Fruit fly (Drosophila melanogaster) whole organism, embryonic: ENCODE measurements around the gene CG13108.

Experiments used
- Atf6 ChIP-seq: fragments of 200-800 bp; sonication (Bioruptor generic); IDR thresholded peaks from 2 replicates; pipeline ENCODE4 v1.3.6; 2022; ENCODE audit warnings: missing biosample characterization, missing genetic modification characterization
- B-H2 ChIP-seq: fragments of 200-800 bp; sonication (Bioruptor generic); optimal IDR thresholded peaks from 2 replicates; lab custom pipeline; 2018; ENCODE audit warnings: missing biosample characterization, mild to moderate bottlenecking, missing genetic modification characterization
- Bdp1 ChIP-seq: fragments of 200-800 bp; sonication (Bioruptor generic); optimal IDR thresholded peaks from 3 replicates; lab custom pipeline; 2016; ENCODE audit warnings: missing biosample characterization, missing genetic modification characterization
- BtbVII ChIP-seq: fragments of 200-800 bp; sonication (Bioruptor generic); optimal IDR thresholded peaks from 3 replicates; lab custom pipeline; 2017; ENCODE audit warnings: missing biosample characterization, mild to moderate bottlenecking, missing genetic modification characterization
- C15 ChIP-seq: fragments of 200-800 bp; sonication (Bioruptor generic); IDR thresholded peaks from 3 replicates; pipeline ENCODE4 v1.3.6; 2022; ENCODE audit warnings: missing biosample characterization, missing genetic modification characterization
- CG10147 ChIP-seq: fragments of 200-800 bp; sonication (Bioruptor generic); optimal IDR thresholded peaks from 2 replicates; lab custom pipeline; 2019; ENCODE audit warnings: missing biosample characterization, mild to moderate bottlenecking, missing genetic modification characterization, moderate library complexity
- CG10543 ChIP-seq: fragments of 200-800 bp; sonication (Bioruptor generic); optimal IDR thresholded peaks from 3 replicates; lab custom pipeline; 2017; ENCODE audit warnings: missing biosample characterization, mild to moderate bottlenecking, missing genetic modification characterization, moderate library complexity
- CG11695 ChIP-seq: fragments of 200-800 bp; sonication (Bioruptor generic); IDR thresholded peaks from 3 replicates; pipeline ENCODE4 v1.3.6; 2022; ENCODE audit warnings: missing biosample characterization, missing genetic modification characterization
- CG12769 ChIP-seq: fragments of 200-800 bp; sonication (Bioruptor generic); optimal IDR thresholded peaks from 2 replicates; lab custom pipeline; 2019; ENCODE audit warnings: missing biosample characterization, mild to moderate bottlenecking, missing genetic modification characterization, moderate library complexity
- CG13296 ChIP-seq: fragments of 200-800 bp; sonication (Bioruptor generic); optimal IDR thresholded peaks from 3 replicates; lab custom pipeline; 2018; ENCODE audit warnings: missing biosample characterization, mild to moderate bottlenecking, missing genetic modification characterization
- CG13624 ChIP-seq: fragments of 200-800 bp; sonication (Bioruptor generic); optimal IDR thresholded peaks from 2 replicates; lab custom pipeline; 2016; ENCODE audit warnings: missing biosample characterization, missing genetic modification characterization
- CG13894 ChIP-seq: fragments of 200-800 bp; sonication (Bioruptor generic); optimal IDR thresholded peaks from 3 replicates; lab custom pipeline; 2018; ENCODE audit warnings: missing biosample characterization, mild to moderate bottlenecking, missing genetic modification characterization, moderate library complexity
- CG14014 ChIP-seq: fragments of 200-800 bp; sonication (Bioruptor generic); IDR thresholded peaks from 2 replicates; pipeline ENCODE4 v1.3.6; 2022; ENCODE audit warnings: missing biosample characterization, missing genetic modification characterization
- CG14050 ChIP-seq: fragments of 200-800 bp; sonication (Bioruptor generic); IDR thresholded peaks from 3 replicates; pipeline ENCODE4 v1.3.6; 2022; ENCODE audit warnings: missing biosample characterization, missing genetic modification characterization
- CG15011 ChIP-seq: fragments of 200-800 bp; sonication (Bioruptor generic); optimal IDR thresholded peaks from 3 replicates; lab custom pipeline; 2018; ENCODE audit warnings: missing biosample characterization, mild to moderate bottlenecking, missing genetic modification characterization
- CG16779 ChIP-seq: fragments of 200-800 bp; sonication (Bioruptor generic); IDR thresholded peaks from 2 replicates; pipeline ENCODE4 v1.3.6; 2022; ENCODE audit warnings: missing biosample characterization, missing genetic modification characterization
- CG17385 ChIP-seq: fragments of 200-800 bp; sonication (Bioruptor generic); optimal IDR thresholded peaks from 3 replicates; lab custom pipeline; 2018; ENCODE audit warnings: missing biosample characterization, mild to moderate bottlenecking, missing genetic modification characterization
- CG17802 ChIP-seq: fragments of 200-800 bp; sonication (Bioruptor generic); optimal IDR thresholded peaks from 2 replicates; lab custom pipeline; 2018; ENCODE audit warnings: missing biosample characterization, mild to moderate bottlenecking, missing genetic modification characterization, moderate library complexity
- CG18011 ChIP-seq: fragments of 200-800 bp; sonication (Bioruptor generic); optimal IDR thresholded peaks from 2 replicates; lab custom pipeline; 2017; ENCODE audit warnings: missing biosample characterization, missing genetic modification characterization, mild to moderate bottlenecking, moderate library complexity, missing genotype
- CG2120 ChIP-seq: fragments of 200-800 bp; sonication (Bioruptor generic); optimal IDR thresholded peaks from 3 replicates; lab custom pipeline; 2016; ENCODE audit warnings: missing biosample characterization, missing genetic modification characterization
- CG3163 ChIP-seq: fragments of 200-800 bp; sonication (Bioruptor generic); optimal IDR thresholded peaks from 3 replicates; lab custom pipeline; 2016; ENCODE audit warnings: missing biosample characterization, missing genetic modification characterization
- CG34224 ChIP-seq: fragments of 200-800 bp; sonication (Bioruptor generic); IDR thresholded peaks from 3 replicates; pipeline ENCODE4 v1.3.6; 2022; ENCODE audit warnings: missing biosample characterization, missing genetic modification characterization; ENCODE audit not compliant: partially characterized antibody
- D ChIP-seq, 2 experiments: fragments of 200-800 bp in 1 of 2; fragments of >200 bp in 1 of 2; sonication (Bioruptor generic) in 1 of 2; optimal IDR thresholded peaks; 2 replicates in 1 of 2; 3 replicates in 1 of 2; lab custom pipeline; 2017; ENCODE audit warnings: mild to moderate bottlenecking in 1 of 2, missing biosample characterization in 1 of 2, missing genetic modification characterization in 1 of 2, missing genetic modification reagents in 1 of 2
- Fer1 ChIP-seq: fragments of 200-800 bp; sonication (Bioruptor generic); optimal IDR thresholded peaks from 2 replicates; lab custom pipeline; 2017; ENCODE audit warnings: missing biosample characterization, mild to moderate bottlenecking, missing genetic modification characterization
- Jarid2 ChIP-seq: fragments of 200-800 bp; sonication (Bioruptor generic); optimal IDR thresholded peaks from 3 replicates; lab custom pipeline; 2017; ENCODE audit warnings: mild to moderate bottlenecking, missing biosample characterization, missing genetic modification reagents, missing genetic modification characterization
- ara ChIP-seq: fragments of 200-800 bp; sonication (Bioruptor generic); IDR thresholded peaks from 2 replicates; pipeline ENCODE4 v1.3.6; 2022; ENCODE audit warnings: missing biosample characterization, missing genetic modification characterization
- ato ChIP-seq: fragments of 200-800 bp; sonication (Bioruptor generic); IDR thresholded peaks from 2 replicates; pipeline ENCODE4 v1.3.6; 2022; ENCODE audit warnings: missing biosample characterization, missing genetic modification characterization; ENCODE audit not compliant: partially characterized antibody
- az2 ChIP-seq: fragments of 200-800 bp; sonication (Bioruptor generic); optimal IDR thresholded peaks from 3 replicates; lab custom pipeline; 2016; ENCODE audit warnings: missing biosample characterization, missing genetic modification characterization
- caup ChIP-seq: fragments of 200-800 bp; sonication (Bioruptor generic); optimal IDR thresholded peaks from 3 replicates; lab custom pipeline; 2017; ENCODE audit warnings: missing biosample characterization, mild to moderate bottlenecking, missing genetic modification characterization, moderate library complexity; ENCODE audit not compliant: severe bottlenecking
- cg ChIP-seq: fragments of 200-800 bp; sonication (Bioruptor generic); optimal IDR thresholded peaks from 3 replicates; lab custom pipeline; 2019; ENCODE audit warnings: missing biosample characterization, mild to moderate bottlenecking, missing genetic modification characterization, moderate library complexity
- chn ChIP-seq: fragments of 200-800 bp; sonication (Bioruptor generic); optimal IDR thresholded peaks from 2 replicates; lab custom pipeline; 2016; ENCODE audit warnings: missing biosample characterization, missing genetic modification characterization
- crc ChIP-seq: fragments of 200-800 bp; sonication (Bioruptor generic); optimal IDR thresholded peaks from 2 replicates; lab custom pipeline; 2016; ENCODE audit warnings: missing biosample characterization, missing genetic modification characterization
- cwo ChIP-seq: fragments of 200-800 bp; sonication (Bioruptor generic); optimal IDR thresholded peaks from 3 replicates; lab custom pipeline; 2017; ENCODE audit warnings: missing biosample characterization, missing genetic modification characterization, mild to moderate bottlenecking, moderate library complexity, missing genetic modification reagents
- ftz-f1 ChIP-seq: fragments of 200-800 bp; sonication (Bioruptor generic); optimal IDR thresholded peaks from 2 replicates; lab custom pipeline; 2016; ENCODE audit warnings: missing biosample characterization, missing genetic modification characterization
- fu2 ChIP-seq: fragments of 200-800 bp; sonication (Bioruptor generic); optimal IDR thresholded peaks from 2 replicates; lab custom pipeline; 2016; ENCODE audit warnings: missing biosample characterization, missing genetic modification characterization
- gcm2 ChIP-seq: fragments of 200-800 bp; sonication (Bioruptor generic); optimal IDR thresholded peaks from 2 replicates; lab custom pipeline; 2016; ENCODE audit warnings: missing biosample characterization, missing genetic modification characterization
- hbn ChIP-seq: fragments of 200-800 bp; sonication (Bioruptor generic); IDR thresholded peaks from 2 replicates; pipeline ENCODE4 v1.3.6; 2022; ENCODE audit warnings: missing biosample characterization, missing genetic modification characterization; ENCODE audit not compliant: partially characterized antibody
- jing ChIP-seq: fragments of 200-800 bp; sonication (Bioruptor generic); optimal IDR thresholded peaks from 2 replicates; lab custom pipeline; 2018; ENCODE audit warnings: missing biosample characterization, mild to moderate bottlenecking, missing genetic modification characterization
- kni ChIP-seq: fragments of 200-800 bp; sonication (Bioruptor generic); optimal IDR thresholded peaks from 3 replicates; lab custom pipeline; 2017; ENCODE audit warnings: mild to moderate bottlenecking, missing biosample characterization, missing genetic modification reagents, missing genetic modification characterization
- lab ChIP-seq: fragments of 200-800 bp; sonication (Bioruptor generic); optimal IDR thresholded peaks from 3 replicates; lab custom pipeline; 2017; ENCODE audit warnings: missing biosample characterization, missing genetic modification characterization, mild to moderate bottlenecking, moderate library complexity, missing genetic modification reagents
- onecut ChIP-seq: fragments of 200-800 bp; sonication (Bioruptor generic); IDR thresholded peaks from 2 replicates; pipeline ENCODE4 v1.3.6; 2022; ENCODE audit warnings: missing biosample characterization, missing genetic modification characterization
- pfk ChIP-seq: fragments of 200-800 bp; sonication (Bioruptor generic); optimal IDR thresholded peaks from 2 replicates; lab custom pipeline; 2018; ENCODE audit warnings: missing biosample characterization, mild to moderate bottlenecking, missing genetic modification characterization, moderate library complexity
- ranshi ChIP-seq: fragments of 200-800 bp; sonication (Bioruptor generic); IDR thresholded peaks from 2 replicates; pipeline ENCODE4 v1.3.6; 2022; ENCODE audit warnings: missing biosample characterization, missing genetic modification characterization
- scrt ChIP-seq: fragments of 200-800 bp; sonication (Bioruptor generic); optimal IDR thresholded peaks from 2 replicates; lab custom pipeline; 2018; ENCODE audit warnings: missing biosample characterization, mild to moderate bottlenecking, missing genetic modification characterization, moderate library complexity
- sim ChIP-seq: fragments of 200-800 bp; sonication (Bioruptor generic); IDR thresholded peaks from 2 replicates; pipeline ENCODE4 v1.3.6; 2022; ENCODE audit warnings: missing biosample characterization, missing genetic modification characterization
- so ChIP-seq: fragments of 200-800 bp; sonication (Bioruptor generic); IDR thresholded peaks from 3 replicates; pipeline ENCODE4 v1.3.6; 2022; ENCODE audit warnings: missing biosample characterization, missing genetic modification characterization
- ssp ChIP-seq: fragments of 200-800 bp; sonication (Bioruptor generic); IDR thresholded peaks from 2 replicates; pipeline ENCODE4 v1.3.6; 2022; ENCODE audit warnings: missing biosample characterization, missing genetic modification characterization
- vfl ChIP-seq: fragments of 200-800 bp; sonication (Bioruptor generic); optimal IDR thresholded peaks from 2 replicates; lab custom pipeline; 2016; ENCODE audit warnings: missing biosample characterization, missing genetic modification characterization
- vvl ChIP-seq: fragments of 200-800 bp; sonication (Bioruptor generic); IDR thresholded peaks from 2 replicates; pipeline ENCODE4 v1.3.6; 2022; ENCODE audit warnings: missing biosample characterization, missing genetic modification characterization
- wor ChIP-seq: fragments of 200-800 bp; sonication (Bioruptor generic); IDR thresholded peaks from 2 replicates; pipeline ENCODE4 v1.3.6; 2022; ENCODE audit warnings: missing biosample characterization, missing genetic modification characterization

The CG13108 gene

DNA sequence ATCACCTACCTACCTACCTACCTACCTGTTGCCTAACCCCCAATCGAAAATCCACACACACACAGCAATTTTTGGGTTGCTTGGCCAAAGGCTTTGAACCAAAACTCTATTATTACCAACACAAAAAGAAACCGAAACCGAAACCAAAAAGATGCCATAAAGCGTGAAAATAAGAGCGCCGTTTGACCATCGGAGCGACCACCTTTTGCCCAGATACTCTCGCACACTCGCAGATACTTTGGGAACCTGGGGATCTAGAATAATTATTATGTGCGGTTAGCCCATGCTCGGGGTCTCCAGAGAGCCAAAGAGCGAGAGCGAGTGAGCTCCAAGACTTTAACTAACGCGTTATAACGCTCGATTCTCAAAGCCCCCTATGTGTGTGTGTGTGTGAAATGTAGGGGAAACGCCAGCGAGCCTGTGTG lies 18.5 kb downstream of the CG13108 start (continued):
- TF ChIP-seq scrt (GFP tag; lab: Kevin White, UChicago) (no peak), B-H2 (GFP tag; lab: Kevin White, UChicago) (peak; percentile 41), CG13894 (tag; lab: Kevin White, UChicago) (peak; percentile 84), cg (GFP tag; lab: Kevin White, UChicago) (peak; percentile 67), lab (GFP tag; lab: Kevin White, UChicago) (peak; percentile 53), crc (GFP tag; lab: Kevin White, UChicago) (no peak), pfk (GFP tag; lab: Kevin White, UChicago) (peak; percentile 3), CG3163 (GFP tag; lab: Kevin White, UChicago) (peak; percentile 21), cwo (GFP tag; lab: Kevin White, UChicago) (peak; percentile 16), ara (no peak), CG14050 (no peak), ftz-f1 (peak; percentile 45), CG12769 (peak; percentile 28), kni (peak; percentile 5), vvl (GFP tag; lab: Robert Waterston, UW) (peak; percentile 10; the same call in 1 of the 2 replicates), CG16779 (GFP tag; lab: Robert Waterston, UW) (no peak), CG34224 (GFP tag; lab: Robert Waterston, UW) (peak; percentile 38; the same call in 1 of the 3 replicates), CG18011 (GFP tag; lab: Kevin White, UChicago) (peak; percentile 14), Fer1 (GFP tag; lab: Kevin White, UChicago) (no peak), CG10543 (GFP tag; lab: Kevin White, UChicago) (peak; percentile 21), vfl (GFP tag; lab: Kevin White, UChicago) (no peak)

- TF ChIP-seq gcm2 = no peak
- TF ChIP-seq CG14014 (GFP tag; lab: Robert Waterston, UW) = no peak
- TF ChIP-seq C15 (GFP tag; lab: Robert Waterston, UW) = no peak
- TF ChIP-seq CG15011 (GFP tag; lab: Kevin White, UChicago) = peak; percentile 13
- no peak for TF ChIP-seq CG17802
- TF ChIP-seq D (optimal IDR thresholded peaks at IDR 0.05; lab: Kevin White, UChicago) = no peak
- TF ChIP-seq D (GFP tag; optimal IDR thresholded peaks at IDR 0.05; lab: Kevin White, UChicago) = no peak
- TF ChIP-seq jing = no peak
- no peak for TF ChIP-seq ranshi (GFP tag; lab: Robert Waterston, UW)
- TF ChIP-seq CG13624 = no peak
- TF ChIP-seq CG2120 = peak; percentile 11
- no peak for TF ChIP-seq Bdp1 (GFP tag; lab: Kevin White, UChicago)
- TF ChIP-seq Jarid2 (GFP tag; lab: Kevin White, UChicago) = no peak
- no peak for TF ChIP-seq sim
- no peak for TF ChIP-seq ssp (GFP tag; lab: Robert Waterston, UW)
- 0 out of 2 replicates have a peak, but pooled peaks have one; percentile 14 for TF ChIP-seq Atf6 (GFP tag; lab: Robert Waterston, UW)
- TF ChIP-seq hbn (GFP tag; lab: Robert Waterston, UW) = no peak
- no peak for TF ChIP-seq fu2 (GFP tag; lab: Kevin White, UChicago)
- no peak for TF ChIP-seq az2 (GFP tag; lab: Kevin White, UChicago)
- no peak for TF ChIP-seq chn (GFP tag; lab: Kevin White, UChicago)
- TF ChIP-seq wor (GFP tag; lab: Robert Waterston, UW) = no peak
- 0 out of 3 replicates have a peak, but pooled peaks have one; percentile 38 for TF ChIP-seq CG11695 (GFP tag; lab: Robert Waterston, UW)
- TF ChIP-seq CG13296 (GFP tag; lab: Kevin White, UChicago) = no peak
- no peak for TF ChIP-seq ato (GFP tag; lab: Robert Waterston, UW)
- no peak for TF ChIP-seq onecut (GFP tag; lab: Robert Waterston, UW)
- TF ChIP-seq caup (GFP tag; lab: Kevin White, UChicago) = peak; percentile 31
- TF ChIP-seq BtbVII (GFP tag; lab: Kevin White, UChicago) = peak; percentile 12
- TF ChIP-seq so = 0 out of 3 replicates have a peak, but pooled peaks have one; percentile 14
- peak; percentile 3 for TF ChIP-seq CG17385 (GFP tag; lab: Kevin White, UChicago)
- no peak for TF ChIP-seq CG10147
Observed at dm6 chr2L:9187524-9187923, 23.5 kb downstream of the CG13108 start.
